Fruit fly (Drosophila melanogaster) whole organism, wandering third instar larva: Measurements from ENCODE around the gene Cyp9f3.

Experiments used
- Abd-B ChIP-seq: fragments of >200 bp; optimal IDR thresholded peaks from 2 replicates; lab custom pipeline; 2017; ENCODE audit warnings: missing biosample characterization, missing genetic modification characterization
- CG32264 ChIP-seq: fragments of 200-800 bp; sonication (Bioruptor generic); optimal IDR thresholded peaks from 2 replicates; lab custom pipeline; 2016; ENCODE audit warnings: missing biosample characterization, missing genetic modification characterization
- CG9705 ChIP-seq: fragments of 200-800 bp; sonication (Bioruptor generic); optimal IDR thresholded peaks from 2 replicates; lab custom pipeline; 2018; ENCODE audit warnings: missing biosample characterization, mild to moderate bottlenecking, missing genetic modification characterization
- Dfd ChIP-seq: fragments of >200 bp; optimal IDR thresholded peaks from 2 replicates; lab custom pipeline; 2017; ENCODE audit warnings: missing biosample characterization, missing genetic modification characterization
- Dif ChIP-seq: fragments of 200-275, 200-300 bp; sonication (Bioruptor generic); optimal IDR thresholded peaks from 2 replicates; lab custom pipeline; 2018; ENCODE audit warnings: missing biosample characterization, missing genetic modification characterization; ENCODE audit not compliant: partially characterized antibody
- GATAd ChIP-seq: sonication (Bioruptor generic); optimal IDR thresholded peaks from 2 replicates; lab custom pipeline; 2016; ENCODE audit warnings: missing biosample characterization, missing genetic modification characterization
- HLH106 ChIP-seq: fragments of 200-800 bp; optimal IDR thresholded peaks from 3 replicates; lab custom pipeline; 2019; ENCODE audit warnings: missing biosample characterization, mild to moderate bottlenecking, missing genetic modification characterization, moderate library complexity
- Hnf4 ChIP-seq: fragments of 200-800 bp; sonication (Bioruptor generic); optimal IDR thresholded peaks from 2 replicates; lab custom pipeline; 2016; ENCODE audit warnings: missing biosample characterization, mild to moderate bottlenecking, missing genetic modification characterization
- Hr78 ChIP-seq: fragments of >200 bp; optimal IDR thresholded peaks from 2 replicates; lab custom pipeline; 2017; ENCODE audit warnings: missing biosample characterization, missing genetic modification characterization
- Hr83 ChIP-seq: fragments of 200-300 bp; sonication (Bioruptor generic); optimal IDR thresholded peaks from 2 replicates; lab custom pipeline; 2016; ENCODE audit warnings: missing biosample characterization, mild to moderate bottlenecking, missing genetic modification characterization, moderate library complexity; ENCODE audit not compliant: poor library complexity, severe bottlenecking
- Jra ChIP-seq: sonication (Bioruptor generic); optimal IDR thresholded peaks from 2 replicates; lab custom pipeline; 2016; ENCODE audit warnings: missing biosample characterization, missing genetic modification characterization
- Mio ChIP-seq: sonication (Bioruptor generic); optimal IDR thresholded peaks from 2 replicates; lab custom pipeline; 2016; ENCODE audit warnings: missing biosample characterization, missing genetic modification characterization
- Myc ChIP-seq: fragments of >200 bp; optimal IDR thresholded peaks from 2 replicates; lab custom pipeline; 2017
- N ChIP-seq: fragments of >200 bp; optimal IDR thresholded peaks from 2 replicates; lab custom pipeline; 2018; ENCODE audit warnings: missing biosample characterization, missing external identifiers, missing genetic modification characterization
- OdsH ChIP-seq: fragments of 200-800 bp; sonication (Bioruptor generic); optimal IDR thresholded peaks from 2 replicates; lab custom pipeline; 2016; ENCODE audit warnings: missing biosample characterization, mild to moderate bottlenecking, missing genetic modification characterization
- Rel ChIP-seq, 2 experiments: fragments of 200-800 bp; sonication (Bioruptor generic) in 1 of 2; optimal IDR thresholded peaks; 2 replicates in 1 of 2; 3 replicates in 1 of 2; lab custom pipeline; 2016 to 2019; ENCODE audit warnings: mild to moderate bottlenecking in 2 of 2, missing biosample characterization in 2 of 2, missing genetic modification characterization in 2 of 2, moderate library complexity in 1 of 2
- Sp1 ChIP-seq: fragments of 200-800 bp; sonication (Bioruptor generic); optimal IDR thresholded peaks from 3 replicates; lab custom pipeline; 2019; ENCODE audit warnings: missing biosample characterization, mild to moderate bottlenecking, missing genetic modification characterization, moderate library complexity
- br ChIP-seq: fragments of 200-800 bp; sonication (Bioruptor generic); optimal IDR thresholded peaks from 2 replicates; lab custom pipeline; 2016; ENCODE audit warnings: missing biosample characterization, missing genetic modification characterization
- brk ChIP-seq: fragments of 200-800 bp; sonication (Bioruptor generic); optimal IDR thresholded peaks from 2 replicates; lab custom pipeline; 2016; ENCODE audit warnings: missing biosample characterization, mild to moderate bottlenecking, missing genetic modification characterization
- dl ChIP-seq, 2 experiments: fragments of 175-275, 200-275 bp in 1 of 2; fragments of 200-275 bp in 1 of 2; sonication (Bioruptor generic); optimal IDR thresholded peaks; lab custom pipeline; 2018; ENCODE audit warnings: mild to moderate bottlenecking in 2 of 2, missing biosample characterization in 2 of 2, missing genetic modification characterization in 2 of 2, moderate library complexity in 2 of 2; ENCODE audit not compliant: partially characterized antibody in 2 of 2, insufficient read depth in 1 of 2
- dsf ChIP-seq: sonication (Bioruptor generic); optimal IDR thresholded peaks from 2 replicates; lab custom pipeline; 2016; ENCODE audit warnings: missing biosample characterization, missing genetic modification characterization, borderline replicate concordance
- ey ChIP-seq: fragments of 200-800 bp; sonication (Bioruptor generic); optimal IDR thresholded peaks from 2 replicates; lab custom pipeline; 2016; ENCODE audit warnings: missing biosample characterization, missing genetic modification characterization
- foxo ChIP-seq, 2 experiments: fragments of 200-800 bp; sonication (Bioruptor generic); optimal IDR thresholded peaks; 2 replicates in 1 of 2; 3 replicates in 1 of 2; lab custom pipeline; 2016 to 2017; ENCODE audit warnings: missing biosample characterization in 2 of 2, missing genetic modification characterization in 2 of 2
- fru ChIP-seq: fragments of 200-800 bp; sonication (Bioruptor generic); optimal IDR thresholded peaks from 3 replicates; lab custom pipeline; 2016; ENCODE audit warnings: missing biosample characterization, mild to moderate bottlenecking, missing genetic modification characterization
- h ChIP-seq: fragments of 200-800 bp; sonication (Bioruptor generic); optimal IDR thresholded peaks from 3 replicates; lab custom pipeline; 2016; ENCODE audit warnings: missing biosample characterization, mild to moderate bottlenecking, missing genetic modification characterization
- jim ChIP-seq: fragments of 175-275, 200-325 bp; sonication (Bioruptor generic); optimal IDR thresholded peaks from 2 replicates; lab custom pipeline; 2016; ENCODE audit warnings: missing biosample characterization, mild to moderate bottlenecking, missing genetic modification characterization
- lola ChIP-seq: fragments of >200 bp; optimal IDR thresholded peaks from 2 replicates; lab custom pipeline; 2017; ENCODE audit warnings: missing biosample characterization, missing genetic modification characterization
- pan ChIP-seq: fragments of >200 bp; optimal IDR thresholded peaks from 2 replicates; lab custom pipeline; 2017
- rgr ChIP-seq: fragments of 200-800 bp; sonication (Bioruptor generic); optimal IDR thresholded peaks from 3 replicates; lab custom pipeline; 2016; ENCODE audit warnings: missing biosample characterization, mild to moderate bottlenecking, missing genetic modification characterization
- tai ChIP-seq: sonication (Bioruptor generic); optimal IDR thresholded peaks from 2 replicates; lab custom pipeline; 2016; ENCODE audit warnings: missing biosample characterization, missing genetic modification characterization
- woc ChIP-seq: sonication (Bioruptor generic); optimal IDR thresholded peaks from 2 replicates; lab custom pipeline; 2016; ENCODE audit warnings: missing biosample characterization, mild to moderate bottlenecking, missing genetic modification characterization

Gene Cyp9f3

DNA sequence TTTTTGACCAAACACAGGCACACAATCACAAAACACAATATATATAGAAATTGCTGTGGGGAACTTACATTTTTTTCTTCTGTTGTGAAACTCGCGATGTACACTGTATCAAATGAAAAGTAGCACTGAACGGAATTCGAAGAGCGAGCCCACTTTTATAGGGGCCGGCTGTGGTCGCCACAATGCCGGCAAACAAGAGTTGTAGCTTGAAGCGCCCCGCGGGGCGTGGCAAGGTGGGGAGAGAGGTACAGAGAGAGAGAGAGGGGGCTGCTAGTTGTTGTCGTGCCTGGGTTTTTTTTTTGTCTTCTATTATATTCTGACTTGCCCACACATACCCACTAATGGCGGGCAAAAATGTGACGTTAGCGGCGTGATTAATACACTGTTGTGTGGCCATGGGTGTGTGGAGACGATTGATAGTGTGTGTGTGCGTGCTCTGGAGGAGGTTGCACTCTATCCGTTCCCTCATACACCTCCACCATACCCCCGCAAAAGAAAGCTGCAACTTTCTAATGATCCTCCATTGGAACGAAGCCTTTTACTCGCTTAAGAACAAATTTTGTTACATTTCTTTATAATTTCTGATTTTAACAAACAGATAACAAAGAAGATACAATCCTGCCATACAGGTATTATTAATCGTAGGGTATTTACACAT lies 29.5 kb downstream of the Cyp9f3 start, which contains the start of gene GstD1 (continued):
- TF ChIP-seq Hnf4 (GFP tag; lab: Kevin White, UChicago), result peak; percentile 37
- TF ChIP-seq ey (GFP tag; lab: Kevin White, UChicago), result peak; percentile 77
- TF ChIP-seq HLH106 (tag; lab: Kevin White, UChicago), result peak; percentile 65
- TF ChIP-seq CG9705 (GFP tag; lab: Kevin White, UChicago), result no peak
- TF ChIP-seq Hr83, result peak; percentile 55
- peak; percentile 82 for TF ChIP-seq woc (GFP tag; lab: Kevin White, UChicago)
- peak; percentile 78 for TF ChIP-seq h (GFP tag; lab: Kevin White, UChicago)
- TF ChIP-seq Myc (lab: Kevin White, UChicago), result no peak
- peak; percentile 61 for TF ChIP-seq Jra (GFP tag; lab: Kevin White, UChicago)
- no peak for TF ChIP-seq Rel (GFP tag; optimal IDR thresholded peaks at IDR 0.05; lab: Kevin White, UChicago)
- peak; percentile 85 for TF ChIP-seq Rel (tag; optimal IDR thresholded peaks at IDR 0.05; lab: Kevin White, UChicago)
- peak; percentile 81 for TF ChIP-seq Dif (GFP tag; lab: Kevin White, UChicago)
- TF ChIP-seq GATAd (GFP tag; lab: Kevin White, UChicago), result no peak
- TF ChIP-seq Hr78 (GFP tag; lab: Kevin White, UChicago), result no peak
- no peak for TF ChIP-seq Mio (GFP tag; lab: Kevin White, UChicago)
- no peak for TF ChIP-seq Abd-B (GFP tag; lab: Kevin White, UChicago)
- TF ChIP-seq OdsH (GFP tag; lab: Kevin White, UChicago), result peak; percentile 65
- TF ChIP-seq pan, result no peak
- TF ChIP-seq foxo (GFP tag; optimal IDR thresholded peaks at IDR 0.05; lab: Kevin White, UChicago), result peak in 1 of 2 experiments; percentile 71
- peak; percentile 33 for TF ChIP-seq rgr (GFP tag; lab: Kevin White, UChicago)
- peak; percentile 32 for TF ChIP-seq Sp1

DNA sequence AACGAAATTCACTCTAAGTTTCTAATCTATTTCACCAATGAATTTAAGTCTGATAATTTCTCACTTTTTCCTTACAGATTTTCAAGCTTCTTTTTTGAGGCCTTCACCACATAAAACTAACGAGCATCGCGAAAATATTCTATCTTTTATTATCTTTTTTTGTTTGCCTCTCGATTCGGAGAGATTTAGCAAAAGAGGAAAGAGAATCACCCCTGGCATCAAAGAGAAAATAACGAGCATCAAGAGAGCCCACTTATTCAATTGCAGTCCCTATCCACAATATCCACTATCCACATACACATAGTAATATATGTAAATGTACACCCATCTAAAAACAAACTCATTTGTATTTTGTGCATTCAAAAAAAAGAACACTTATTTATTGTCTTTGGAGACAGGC lies 31.3 kb downstream of the Cyp9f3 start, which contains the start of gene GstD9:
Gene GstD9 (minus strand): TSS at position 101 of the 400 bp plus-strand sequence.
- TF ChIP-seq dl (GFP tag; optimal IDR thresholded peaks at IDR 0.05; lab: Kevin White, UChicago; ENCODE audit: insufficient read depth in 1 of 2, partially characterized antibody in 2 of 2), result no peak
- TF ChIP-seq woc (GFP tag; lab: Kevin White, UChicago), result no peak
- no peak for TF ChIP-seq Dfd (GFP tag; lab: Kevin White, UChicago)
- no peak for TF ChIP-seq dsf (GFP tag; lab: Kevin White, UChicago)
- TF ChIP-seq Myc (lab: Kevin White, UChicago), result no peak
- TF ChIP-seq jim (GFP tag; lab: Kevin White, UChicago), result no peak
- no peak for TF ChIP-seq OdsH (GFP tag; lab: Kevin White, UChicago)
- TF ChIP-seq pan, result no peak
- no peak for TF ChIP-seq GATAd (GFP tag; lab: Kevin White, UChicago)
- no peak for TF ChIP-seq brk (GFP tag; lab: Kevin White, UChicago)
- TF ChIP-seq CG9705 (GFP tag; lab: Kevin White, UChicago), result no peak
- TF ChIP-seq br (GFP tag; lab: Kevin White, UChicago), result no peak
- TF ChIP-seq N, result no peak
- TF ChIP-seq foxo (GFP tag; optimal IDR thresholded peaks at IDR 0.05; lab: Kevin White, UChicago), result no peak
- no peak for TF ChIP-seq Hr83
- TF ChIP-seq rgr (GFP tag; lab: Kevin White, UChicago), result no peak
- TF ChIP-seq lola (GFP tag; lab: Kevin White, UChicago), result no peak
- no peak for TF ChIP-seq Abd-B (GFP tag; lab: Kevin White, UChicago)
- TF ChIP-seq Dif (GFP tag; lab: Kevin White, UChicago), result no peak

DNA sequence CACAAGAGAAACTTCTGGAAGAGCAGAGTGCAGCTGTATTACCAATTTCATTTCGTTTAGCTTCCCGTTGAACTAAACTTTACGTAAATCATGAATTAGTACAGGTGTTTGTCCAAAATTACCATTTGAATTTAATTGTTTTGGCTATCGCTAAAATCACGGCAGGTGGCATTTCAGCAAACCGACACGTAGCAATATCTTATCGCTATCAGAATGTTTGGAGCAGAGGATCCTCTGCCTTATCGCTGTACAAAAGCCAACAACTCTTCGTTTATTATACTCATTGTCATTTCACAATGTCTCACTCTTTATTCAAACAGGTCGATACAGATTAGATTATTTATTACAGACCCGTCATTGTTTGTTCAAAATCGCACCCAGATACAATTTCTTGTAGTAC lies 32.8 kb downstream of the Cyp9f3 start:
- TF ChIP-seq GATAd (GFP tag; lab: Kevin White, UChicago) (no peak), CG9705 (GFP tag; lab: Kevin White, UChicago) (no peak), lola (GFP tag; lab: Kevin White, UChicago) (no peak), rgr (GFP tag; lab: Kevin White, UChicago) (no peak), tai (GFP tag; lab: Kevin White, UChicago) (no peak), Dfd (GFP tag; lab: Kevin White, UChicago) (no peak), Myc (lab: Kevin White, UChicago) (no peak)

DNA sequence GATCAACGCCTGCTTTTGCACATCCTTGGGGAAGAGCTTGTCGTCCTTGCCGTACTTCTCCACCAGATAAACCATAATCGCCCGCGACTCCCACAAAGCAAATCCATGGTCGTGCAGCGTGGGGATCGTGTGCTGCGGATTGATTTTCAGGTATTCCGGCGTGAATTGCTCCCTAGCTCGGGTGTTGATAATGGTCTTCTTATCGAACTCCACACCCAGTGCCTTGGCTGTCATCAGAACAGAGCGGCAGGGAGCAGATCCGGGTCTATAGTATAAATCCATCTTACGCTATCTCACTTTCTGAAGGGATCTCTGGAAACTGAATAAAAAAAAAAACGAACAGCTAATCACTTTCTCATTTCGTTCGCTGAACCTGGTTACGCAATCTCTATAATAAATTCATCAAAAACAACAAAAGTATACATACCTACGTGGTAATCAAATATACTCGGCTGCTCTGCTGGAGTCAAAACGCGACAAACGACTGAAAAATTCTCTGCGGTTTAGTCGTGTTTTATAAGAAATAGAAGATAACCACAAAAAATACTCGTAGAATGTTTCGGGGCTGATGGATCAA lies 33.4 kb downstream of the Cyp9f3 start, which contains the start of gene GstD10:
Gene GstD10 (minus strand): TSS at position 472 of the 577 bp plus-strand sequence.
- no peak for TF ChIP-seq HLH106 (tag; lab: Kevin White, UChicago)
- no peak for TF ChIP-seq CG32264 (GFP tag; lab: Kevin White, UChicago)
- TF ChIP-seq fru, result no peak
